Fruit fly (Drosophila melanogaster) whole organism, embryonic: ENCODE measurements around the gene Mtch.
A peak's percentile ranks its signal among the peaks of the same experiment; 100 is the strongest.

Source experiments
- C15 ChIP-seq: fragments of 200-800 bp; sonication (Bioruptor generic); IDR thresholded peaks from 3 replicates; pipeline ENCODE4 v1.3.6; 2022; ENCODE audit warnings: missing biosample characterization, missing genetic modification characterization
- CG10209 ChIP-seq: fragments of 200-800 bp; sonication (Bioruptor generic); optimal IDR thresholded peaks from 3 replicates; lab custom pipeline; 2017; ENCODE audit warnings: missing biosample characterization, mild to moderate bottlenecking, missing genetic modification characterization, missing genetic modification reagents
- CG10267 ChIP-seq: fragments of 200-800 bp; sonication (Bioruptor generic); optimal IDR thresholded peaks from 2 replicates; lab custom pipeline; 2018; ENCODE audit warnings: missing biosample characterization, mild to moderate bottlenecking, missing genetic modification characterization, moderate library complexity
- CG10366 ChIP-seq: fragments of 200-800 bp; sonication (Bioruptor generic); IDR thresholded peaks from 2 replicates; pipeline ENCODE4 v1.3.6; 2022; ENCODE audit warnings: missing biosample characterization, missing genetic modification characterization
- CG10431 ChIP-seq: fragments of 200-800 bp; sonication (Bioruptor generic); optimal IDR thresholded peaks from 3 replicates; lab custom pipeline; 2018; ENCODE audit warnings: missing biosample characterization, mild to moderate bottlenecking, missing genetic modification characterization
- CG11504 ChIP-seq: fragments of 200-800 bp; sonication (Bioruptor generic); optimal IDR thresholded peaks from 3 replicates; lab custom pipeline; 2019; ENCODE audit warnings: missing biosample characterization, mild to moderate bottlenecking, missing genetic modification characterization, moderate library complexity
- CG11696 ChIP-seq: fragments of 200-800 bp; sonication (Bioruptor generic); IDR thresholded peaks from 2 replicates; pipeline ENCODE4 v1.3.6; 2022; ENCODE audit warnings: missing biosample characterization, missing genetic modification characterization
- CG1233 ChIP-seq: fragments of 200-800 bp; sonication (Bioruptor generic); optimal IDR thresholded peaks from 4 replicates; lab custom pipeline; 2018; ENCODE audit warnings: missing biosample characterization, mild to moderate bottlenecking, missing genetic modification characterization
- CG14667 ChIP-seq: fragments of 200-800 bp; sonication (Bioruptor generic); IDR thresholded peaks from 2 replicates; pipeline ENCODE4 v1.3.6; 2022; ENCODE audit warnings: missing biosample characterization, missing genetic modification characterization
- CG1602 ChIP-seq: fragments of 200-800 bp; sonication (Bioruptor generic); optimal IDR thresholded peaks from 3 replicates; lab custom pipeline; 2016; ENCODE audit warnings: missing biosample characterization, missing genetic modification characterization
- CG1647 ChIP-seq: fragments of 200-800 bp; sonication (Bioruptor generic); optimal IDR thresholded peaks from 3 replicates; lab custom pipeline; 2016; ENCODE audit warnings: missing biosample characterization, missing genetic modification characterization
- CG16813 ChIP-seq: fragments of 200-800 bp; sonication (Bioruptor generic); IDR thresholded peaks from 3 replicates; pipeline ENCODE4 v1.3.6; 2022; ENCODE audit warnings: missing biosample characterization, missing genetic modification characterization; ENCODE audit not compliant: partially characterized antibody
- CG17186 ChIP-seq: fragments of 200-800 bp; sonication (Bioruptor generic); optimal IDR thresholded peaks from 3 replicates; lab custom pipeline; 2017; ENCODE audit warnings: missing biosample characterization, missing genetic modification reagents, missing genetic modification characterization
- CG1832 ChIP-seq: fragments of 200-800 bp; sonication (Bioruptor generic); optimal IDR thresholded peaks from 2 replicates; lab custom pipeline; 2017; ENCODE audit warnings: missing biosample characterization, mild to moderate bottlenecking, missing genetic modification characterization, inconsistent platforms
- CG3065 ChIP-seq: fragments of 200-800 bp; sonication (Bioruptor generic); optimal IDR thresholded peaks from 2 replicates; lab custom pipeline; 2016; ENCODE audit warnings: missing biosample characterization, missing genetic modification characterization
- CG32532 ChIP-seq: fragments of 200-800 bp; sonication (Bioruptor generic); IDR thresholded peaks from 2 replicates; pipeline ENCODE4 v1.3.6; 2022; ENCODE audit warnings: missing biosample characterization, missing genetic modification characterization
- CG32767 ChIP-seq: fragments of 200-800 bp; sonication (Bioruptor generic); IDR thresholded peaks from 2 replicates; pipeline ENCODE4 v1.3.6; 2022; ENCODE audit warnings: missing biosample characterization, missing genetic modification characterization
- CG3281 ChIP-seq: fragments of 200-800 bp; sonication (Bioruptor generic); optimal IDR thresholded peaks from 3 replicates; lab custom pipeline; 2017; ENCODE audit warnings: missing biosample characterization, mild to moderate bottlenecking, missing genetic modification characterization
- CG33557 ChIP-seq: fragments of 200-800 bp; sonication (Bioruptor generic); optimal IDR thresholded peaks from 2 replicates; lab custom pipeline; 2019; ENCODE audit warnings: missing biosample characterization, mild to moderate bottlenecking, missing genetic modification characterization, moderate library complexity
- CG34376 ChIP-seq: fragments of 200-800 bp; sonication (Bioruptor generic); optimal IDR thresholded peaks from 2 replicates; lab custom pipeline; 2018; ENCODE audit warnings: missing biosample characterization, mild to moderate bottlenecking, missing genetic modification characterization
- CG4360 ChIP-seq: fragments of 200-800 bp; sonication (Bioruptor generic); IDR thresholded peaks from 2 replicates; pipeline ENCODE4 v1.3.6; 2022; ENCODE audit warnings: missing biosample characterization, missing genetic modification characterization
- CG4820 ChIP-seq: fragments of 200-800 bp; sonication (Bioruptor generic); optimal IDR thresholded peaks from 3 replicates; lab custom pipeline; 2016; ENCODE audit warnings: missing biosample characterization, missing genetic modification characterization
- CG9437 ChIP-seq: fragments of 200-800 bp; sonication (Bioruptor generic); optimal IDR thresholded peaks from 2 replicates; lab custom pipeline; 2018; ENCODE audit warnings: missing biosample characterization, mild to moderate bottlenecking, missing genetic modification characterization
- CG9797 ChIP-seq: fragments of 200-800 bp; sonication (Bioruptor generic); optimal IDR thresholded peaks from 3 replicates; lab custom pipeline; 2018; ENCODE audit warnings: missing biosample characterization, mild to moderate bottlenecking, missing genetic modification characterization
- Dip2 ChIP-seq: fragments of 200-800 bp; sonication (Bioruptor generic); IDR thresholded peaks from 2 replicates; pipeline ENCODE4 v1.3.6; 2022; ENCODE audit warnings: missing biosample characterization, missing genetic modification characterization
- Dref ChIP-seq: fragments of 200-800 bp; sonication (Bioruptor generic); IDR thresholded peaks from 2 replicates; pipeline ENCODE4 v1.3.6; 2022; ENCODE audit warnings: missing biosample characterization, missing genetic modification characterization
- HLHmδ ChIP-seq: fragments of 200-800 bp; sonication (Bioruptor generic); optimal IDR thresholded peaks from 2 replicates; lab custom pipeline; 2018; ENCODE audit warnings: missing biosample characterization, mild to moderate bottlenecking, missing genetic modification characterization, moderate library complexity
- Hr51 ChIP-seq, 2 experiments: fragments of 200-800 bp; sonication (Bioruptor generic); optimal IDR thresholded peaks; 2 replicates in 1 of 2; 3 replicates in 1 of 2; lab custom pipeline; 2016 to 2018; ENCODE audit warnings: missing biosample characterization in 2 of 2, missing genetic modification characterization in 2 of 2, mild to moderate bottlenecking in 1 of 2, moderate library complexity in 1 of 2
- Myb ChIP-seq: fragments of 200-800 bp; sonication (Bioruptor generic); optimal IDR thresholded peaks from 2 replicates; lab custom pipeline; 2016; ENCODE audit warnings: missing biosample characterization, missing genetic modification characterization
- Neu2 ChIP-seq: fragments of 200-800 bp; sonication (Bioruptor generic); optimal IDR thresholded peaks from 3 replicates; lab custom pipeline; 2016; ENCODE audit warnings: missing biosample characterization, missing genetic modification characterization, borderline replicate concordance
- NfI ChIP-seq: fragments of 200-800 bp; sonication (Bioruptor generic); optimal IDR thresholded peaks from 3 replicates; lab custom pipeline; 2018; ENCODE audit warnings: missing biosample characterization, mild to moderate bottlenecking, missing genetic modification characterization, moderate library complexity
- Optix ChIP-seq: fragments of 200-800 bp; sonication (Bioruptor generic); IDR thresholded peaks from 3 replicates; pipeline ENCODE4 v1.3.6; 2022; ENCODE audit warnings: missing biosample characterization, missing genetic modification characterization
- Rfx ChIP-seq: fragments of 200-800 bp; sonication (Bioruptor generic); IDR thresholded peaks from 2 replicates; pipeline ENCODE4 v1.3.6; 2022; ENCODE audit warnings: missing biosample characterization, missing genetic modification characterization
- Scr ChIP-seq: fragments of 200-800 bp; sonication (Bioruptor generic); IDR thresholded peaks from 2 replicates; pipeline ENCODE4 v1.3.6; 2022; ENCODE audit warnings: missing biosample characterization, missing genetic modification characterization; ENCODE audit not compliant: partially characterized antibody
- Sin3A ChIP-seq: fragments of >200 bp; optimal IDR thresholded peaks from 2 replicates; lab custom pipeline; 2018
- ash1 ChIP-seq: fragments of 200-800 bp; sonication (Bioruptor generic); optimal IDR thresholded peaks from 2 replicates; lab custom pipeline; 2018; ENCODE audit warnings: missing biosample characterization, mild to moderate bottlenecking, missing genetic modification characterization
- az2 ChIP-seq: fragments of 200-800 bp; sonication (Bioruptor generic); optimal IDR thresholded peaks from 3 replicates; lab custom pipeline; 2016; ENCODE audit warnings: missing biosample characterization, missing genetic modification characterization
- en ChIP-seq: fragments of 200-800 bp; sonication (Bioruptor generic); optimal IDR thresholded peaks from 2 replicates; lab custom pipeline; 2016; ENCODE audit warnings: missing biosample characterization, missing genetic modification characterization
- eve ChIP-seq, 2 experiments: fragments of >200 bp; optimal IDR thresholded peaks; 2 replicates each; lab custom pipeline; 2017; ENCODE audit warnings: missing biosample characterization in 2 of 2, missing genetic modification characterization in 2 of 2
- kah ChIP-seq: fragments of 200-800 bp; sonication (Bioruptor generic); optimal IDR thresholded peaks from 2 replicates; lab custom pipeline; 2018; ENCODE audit warnings: missing biosample characterization, mild to moderate bottlenecking, missing genetic modification characterization
- lmd ChIP-seq: fragments of 200-800 bp; sonication (Bioruptor generic); IDR thresholded peaks from 2 replicates; pipeline ENCODE4 v1.3.6; 2022; ENCODE audit warnings: missing biosample characterization, missing genetic modification characterization
- mirr ChIP-seq: fragments of 200-800 bp; sonication (Bioruptor generic); optimal IDR thresholded peaks from 3 replicates; lab custom pipeline; 2018; ENCODE audit warnings: missing biosample characterization, mild to moderate bottlenecking, missing genetic modification characterization
- peb ChIP-seq: fragments of 200-800 bp; sonication (Bioruptor generic); IDR thresholded peaks from 2 replicates; pipeline ENCODE4 v1.3.6; 2022; ENCODE audit warnings: missing biosample characterization, missing genetic modification characterization
- pfk ChIP-seq: fragments of 200-800 bp; sonication (Bioruptor generic); optimal IDR thresholded peaks from 2 replicates; lab custom pipeline; 2018; ENCODE audit warnings: missing biosample characterization, mild to moderate bottlenecking, missing genetic modification characterization, moderate library complexity
- pnt ChIP-seq: fragments of 200-800 bp; sonication (Bioruptor generic); optimal IDR thresholded peaks from 3 replicates; lab custom pipeline; 2016; ENCODE audit warnings: missing biosample characterization, missing genetic modification characterization
- repo ChIP-seq: fragments of 200-800 bp; sonication (Bioruptor generic); optimal IDR thresholded peaks from 2 replicates; lab custom pipeline; 2016; ENCODE audit warnings: missing biosample characterization, missing genetic modification characterization
- sc ChIP-seq, 3 experiments: fragments of >200 bp in 2 of 3; fragments of 200-800 bp in 1 of 3; sonication (Bioruptor generic) in 1 of 3; optimal IDR thresholded peaks; 2 replicates in 2 of 3; 3 replicates in 1 of 3; lab custom pipeline; 2017; ENCODE audit warnings: mild to moderate bottlenecking in 1 of 3, missing biosample characterization in 1 of 3, missing genetic modification characterization in 1 of 3, missing genetic modification reagents in 1 of 3
- slou ChIP-seq: fragments of 200-800 bp; sonication (Bioruptor generic); optimal IDR thresholded peaks from 3 replicates; lab custom pipeline; 2016; ENCODE audit warnings: missing biosample characterization, missing genetic modification characterization
- wor ChIP-seq: fragments of 200-800 bp; sonication (Bioruptor generic); IDR thresholded peaks from 2 replicates; pipeline ENCODE4 v1.3.6; 2022; ENCODE audit warnings: missing biosample characterization, missing genetic modification characterization

Mtch gene

DNA sequence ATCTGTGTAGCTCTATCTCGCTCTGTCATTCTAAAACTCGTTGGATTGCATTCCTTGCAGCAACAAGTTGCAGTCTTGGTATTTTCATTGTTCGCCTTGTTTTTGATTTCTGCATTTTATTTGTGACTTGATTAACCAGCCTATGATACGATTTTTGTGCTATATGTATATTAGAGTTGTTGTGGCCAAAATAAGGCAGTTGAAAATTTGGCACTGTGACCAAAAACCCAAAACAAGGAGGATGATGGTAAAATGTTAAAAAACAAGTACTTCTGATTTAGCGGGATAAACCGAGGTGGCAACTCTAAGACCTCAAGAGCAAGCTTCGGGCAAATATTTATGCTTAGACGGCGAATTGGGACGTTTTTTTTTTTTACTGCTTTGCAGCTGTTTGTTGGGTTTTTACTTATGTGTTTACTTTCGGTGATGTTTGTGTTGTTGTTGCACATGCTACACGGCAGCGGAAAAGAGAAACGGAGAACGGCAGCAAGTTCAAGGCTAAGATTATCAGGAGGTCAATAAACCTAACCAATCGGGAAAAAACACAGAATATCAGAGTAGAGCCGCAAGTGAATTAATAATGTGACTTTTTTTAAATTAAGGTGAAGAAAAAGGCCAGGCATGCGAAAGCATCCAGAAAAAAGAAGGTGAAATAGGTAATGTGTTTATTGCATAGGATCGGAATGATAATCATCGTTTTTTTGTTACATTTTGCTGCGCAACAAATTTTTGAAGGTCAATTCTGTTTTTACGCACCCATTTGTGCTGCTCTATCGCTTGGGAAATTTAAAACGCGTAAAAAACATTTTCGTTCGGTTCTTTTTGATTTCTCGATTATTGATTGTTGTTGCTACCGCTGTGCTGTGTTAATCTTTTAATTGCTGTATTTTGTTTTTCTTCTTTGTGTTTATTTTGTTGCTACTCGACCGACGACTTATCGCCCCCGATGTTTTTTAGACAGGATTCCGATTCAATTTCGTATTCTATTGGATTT is 44.6 kb upstream of the Mtch start (continued):
- TF ChIP-seq Dip2 (GFP tag; lab: Robert Waterston, UW) (no peak), peb (GFP tag; lab: Robert Waterston, UW) (no peak), kah (GFP tag; lab: Kevin White, UChicago) (peak; percentile 26), pfk (no peak), sc (optimal IDR thresholded peaks at IDR 0.05; lab: Kevin White, UChicago) (no peak), sc (GFP tag; optimal IDR thresholded peaks at IDR 0.05; lab: Kevin White, UChicago) (no peak), CG11504 (tag; lab: Kevin White, UChicago) (no peak), CG32532 (GFP tag; lab: Robert Waterston, UW) (no peak), Optix (GFP tag; lab: Robert Waterston, UW) (no peak), CG9797 (no peak), Sin3A (lab: Kevin White, UChicago) (no peak), C15 (GFP tag; lab: Robert Waterston, UW) (no peak), CG1233 (GFP tag; lab: Kevin White, UChicago) (no peak), CG33557 (no peak), CG4820 (GFP tag; lab: Kevin White, UChicago) (peak; percentile 13), CG10366 (GFP tag; lab: Robert Waterston, UW) (no peak), HLHmδ (no peak), eve (GFP tag; optimal IDR thresholded peaks at IDR 0.05; lab: Kevin White, UChicago) (peak in 1 of 2 experiments; percentile 36), wor (GFP tag; lab: Robert Waterston, UW) (no peak), Myb (GFP tag; lab: Kevin White, UChicago) (no peak), CG3281 (GFP tag; lab: Kevin White, UChicago) (no peak), Dref (GFP tag; lab: Robert Waterston, UW) (no peak), Neu2 (no peak), CG10267 (tag; lab: Kevin White, UChicago) (no peak), Scr (GFP tag; lab: Robert Waterston, UW) (no peak), CG14667 (GFP tag; lab: Robert Waterston, UW) (no peak), slou (no peak), CG11696 (GFP tag; lab: Robert Waterston, UW) (no peak), CG1832 (GFP tag; lab: Kevin White, UChicago) (no peak), CG3065 (GFP tag; lab: Kevin White, UChicago) (no peak), CG9437 (GFP tag; lab: Kevin White, UChicago) (no peak), CG34376 (peak; percentile 78), Hr51 (GFP tag; optimal IDR thresholded peaks at IDR 0.05; lab: Kevin White, UChicago) (no peak), mirr (no peak), CG32767 (GFP tag; lab: Robert Waterston, UW) (no peak), CG1647 (GFP tag; lab: Kevin White, UChicago) (no peak), Rfx (GFP tag; lab: Robert Waterston, UW) (no peak), repo (GFP tag; lab: Kevin White, UChicago) (no peak), en (no peak), CG1602 (GFP tag; lab: Kevin White, UChicago) (no peak), pnt (no peak), CG10431 (no peak), CG10209 (GFP tag; lab: Kevin White, UChicago) (no peak), ash1 (GFP tag; lab: Kevin White, UChicago) (no peak), lmd (GFP tag; lab: Robert Waterston, UW) (no peak), CG17186 (GFP tag; lab: Kevin White, UChicago) (no peak), CG16813 (GFP tag; lab: Robert Waterston, UW) (0 out of 3 replicates have a peak, but pooled peaks have one; percentile 28), az2 (GFP tag; lab: Kevin White, UChicago) (no peak), CG4360 (GFP tag; lab: Robert Waterston, UW) (peak; percentile 68; the same call in 1 of the 2 replicates), NfI (GFP tag; lab: Kevin White, UChicago) (no peak)
